Worm (Caenorhabditis elegans) whole organism, midembryonic: ENCODE data around the gene agl-1.

ENCODE experiments used
- cog-1 ChIP-seq: sonication (generic microtip); optimal IDR thresholded peaks from 2 replicates; lab custom pipeline; 2016; ENCODE audit warnings: missing genetic modification characterization, missing compliant biosample characterization
- flt-1 ChIP-seq: fragments of 200-800 bp; sonication (Bioruptor generic); IDR thresholded peaks from 2 replicates; pipeline ENCODE4 v1.3.6; 2022; ENCODE audit warnings: missing genetic modification characterization, missing compliant biosample characterization
- klf-2 ChIP-seq: fragments of 200-800 bp; sonication (Bioruptor generic); conservative IDR thresholded peaks from 2 replicates; pipeline ENCODE4 v1.3.6; 2022; ENCODE audit warnings: missing genetic modification reagents, missing genetic modification characterization, missing compliant biosample characterization
- med-1 ChIP-seq: sonication (generic microtip); optimal IDR thresholded peaks from 2 replicates; lab custom pipeline; 2017; ENCODE audit warnings: missing genetic modification characterization, mild to moderate bottlenecking, missing compliant biosample characterization, antibody characterized with exemption, missing genetic modification reagents; ENCODE audit not compliant: insufficient read depth
- tab-1 ChIP-seq: fragments of 200-800 bp; sonication (Bioruptor generic); IDR thresholded peaks from 2 replicates; pipeline ENCODE4 v1.3.6; 2022; ENCODE audit warnings: missing genetic modification characterization, missing compliant biosample characterization
- ztf-29 ChIP-seq: fragments of 200-800 bp; sonication (Bioruptor generic); IDR thresholded peaks from 2 replicates; pipeline ENCODE4 v1.3.6; 2022; ENCODE audit warnings: missing genetic modification reagents, missing genetic modification characterization, missing compliant biosample characterization

DNA sequence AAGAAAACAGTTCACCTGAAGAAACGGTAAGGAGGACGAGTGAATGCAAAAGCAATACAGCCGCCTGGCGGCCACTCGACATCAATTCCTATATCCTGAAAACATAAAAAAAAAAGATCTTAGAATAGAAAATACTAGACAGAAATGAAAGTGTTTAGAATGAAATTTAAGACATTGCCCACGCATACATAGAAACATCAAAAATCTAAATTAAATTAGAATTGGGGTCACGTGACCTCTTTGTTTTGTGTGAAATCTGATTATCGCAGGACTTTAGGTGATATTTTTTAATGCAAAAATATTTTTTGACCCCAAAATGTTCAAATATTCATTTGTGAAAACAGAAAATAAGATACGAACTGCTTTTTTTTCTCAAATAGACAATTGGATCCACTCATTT, 19.9 kb upstream of the agl-1 start, which contains the start of gene acr-20:
- TF ChIP-seq cog-1 (tag; lab: Kevin White, UChicago) (no peak), klf-2 (GFP tag; lab: Robert Waterston, UW) (no peak), flt-1 (GFP tag; lab: Robert Waterston, UW) (no peak), ztf-29 (GFP tag; lab: Robert Waterston, UW) (no peak), med-1 (GFP tag; lab: Kevin White, UChicago) (no peak), tab-1 (no peak)
